Fruit fly (Drosophila melanogaster): ENCODE results near the gene CG10864.

The CG10864 gene

dm6 chr3R:18398954-18399697 is 12.3 kb downstream of the CG10864 start, which contains the start of gene Vha100-2 (continued):
- peak; percentile 47 for TF ChIP-seq HmgZ (tag; optimal IDR thresholded peaks at IDR 0.05)
- TF ChIP-seq CTCF (GFP tag; optimal IDR thresholded peaks at IDR 0.05) = peak; percentile 39
- TF ChIP-seq D19A (tag; optimal IDR thresholded peaks at IDR 0.05) = peak; percentile 39
- peak; percentile 10 for TF ChIP-seq Sry-δ (GFP tag; optimal IDR thresholded peaks at IDR 0.05)
- TF ChIP-seq CG3726 (GFP tag; IDR thresholded peaks at IDR 0.05) = no peak
- no peak for TF ChIP-seq Dip3 (GFP tag; optimal IDR thresholded peaks at IDR 0.05)
- no peak for TF ChIP-seq pum (GFP tag; optimal IDR thresholded peaks at IDR 0.05)
- no peak for TF ChIP-seq Ets65A (GFP tag)
- TF ChIP-seq scrt (GFP tag; optimal IDR thresholded peaks at IDR 0.05) = peak; percentile 98
- no peak for TF ChIP-seq ara (GFP tag; IDR thresholded peaks at IDR 0.05)
- peak; percentile 50 for TF ChIP-seq CG4328 (GFP tag; optimal IDR thresholded peaks at IDR 0.05)
- TF ChIP-seq Ravus (GFP tag; IDR thresholded peaks at IDR 0.05) = no peak
- TF ChIP-seq tin (GFP tag; optimal IDR thresholded peaks at IDR 0.05) = no peak
- TF ChIP-seq Mad (GFP tag; optimal IDR thresholded peaks at IDR 0.05) = no peak
- TF ChIP-seq so (GFP tag; IDR thresholded peaks at IDR 0.05) = peak; percentile 70; the same call in 2 of the 3 replicates
- TF ChIP-seq CG30020 (tag; optimal IDR thresholded peaks at IDR 0.05) = no peak
- TF ChIP-seq onecut (GFP tag; IDR thresholded peaks at IDR 0.05) = 0 out of 2 replicates have a peak, but pooled peaks have one; percentile 28
- TF ChIP-seq HLHmδ (GFP tag; optimal IDR thresholded peaks at IDR 0.05) = no peak
- no peak for TF ChIP-seq CG17328 (GFP tag; IDR thresholded peaks at IDR 0.05)
- TF ChIP-seq kni (GFP tag; optimal IDR thresholded peaks at IDR 0.05) = peak; percentile 47
- no peak for TF ChIP-seq odd (GFP tag; optimal IDR thresholded peaks at IDR 0.05)
- no peak for TF ChIP-seq CG18476 (GFP tag; optimal IDR thresholded peaks at IDR 0.05)
- peak; percentile 29 for TF ChIP-seq nom (GFP tag; optimal IDR thresholded peaks at IDR 0.05)
- TF ChIP-seq HLH3B (GFP tag; IDR thresholded peaks at IDR 0.05) = peak; percentile 59
- no peak for TF ChIP-seq bowl (GFP tag; IDR thresholded peaks at IDR 0.05)
- TF ChIP-seq CG10321 (GFP tag; IDR thresholded peaks at IDR 0.05) = no peak
- no peak for TF ChIP-seq dati (GFP tag; IDR thresholded peaks at IDR 0.05)
- no peak for TF ChIP-seq CG12744 (GFP tag; optimal IDR thresholded peaks at IDR 0.05)
- peak; percentile 65; the same call in 2 of the 3 replicates for TF ChIP-seq Opbp (GFP tag; IDR thresholded peaks at IDR 0.05; ENCODE audit: partially characterized antibody)
- TF ChIP-seq CG12071 (GFP tag; optimal IDR thresholded peaks at IDR 0.05) = peak; percentile 47
- peak; percentile 22 for TF ChIP-seq mam (GFP tag; optimal IDR thresholded peaks at IDR 0.05)
- TF ChIP-seq lov (optimal IDR thresholded peaks at IDR 0.05) = no peak
- TF ChIP-seq lov (GFP tag; IDR thresholded peaks at IDR 0.05) = 0 out of 3 replicates have a peak, but pooled peaks have one; percentile 55
- no peak for TF ChIP-seq tx (GFP tag; optimal IDR thresholded peaks at IDR 0.05)
- peak; percentile 67; the same call in 2 of the 3 replicates for TF ChIP-seq gce (GFP tag; IDR thresholded peaks at IDR 0.05)
- TF ChIP-seq CG7556 (GFP tag; optimal IDR thresholded peaks at IDR 0.05) = no peak
- TF ChIP-seq Hr51 (GFP tag; optimal IDR thresholded peaks at IDR 0.05) = peak; percentile 27
- TF ChIP-seq bigmax (GFP tag; optimal IDR thresholded peaks at IDR 0.05) = peak; percentile 3
- peak; percentile 14 for TF ChIP-seq CG9437 (GFP tag; optimal IDR thresholded peaks at IDR 0.05)
- no peak for TF ChIP-seq ttk (GFP tag; IDR thresholded peaks at IDR 0.05)
- TF ChIP-seq Max (GFP tag; optimal IDR thresholded peaks at IDR 0.05) = peak; percentile 57
- no peak for TF ChIP-seq HLH4C (GFP tag; IDR thresholded peaks at IDR 0.05; ENCODE audit: partially characterized antibody)
- no peak; the same call in 2 of the 3 replicates for TF ChIP-seq CG7357 (GFP tag; IDR thresholded peaks at IDR 0.05)
- no peak for TF ChIP-seq HHEX (GFP tag; optimal IDR thresholded peaks at IDR 0.05)
- TF ChIP-seq shn (GFP tag; optimal IDR thresholded peaks at IDR 0.05) = no peak
- TF ChIP-seq zf30C (GFP tag; optimal IDR thresholded peaks at IDR 0.05) = peak; percentile 7
- peak; percentile 67 for TF ChIP-seq Drgx (GFP tag; IDR thresholded peaks at IDR 0.05)
- TF ChIP-seq schlank (tag; optimal IDR thresholded peaks at IDR 0.05) = no peak
- no peak; the same call in 1 of the 2 replicates for TF ChIP-seq CG6272 (GFP tag; IDR thresholded peaks at IDR 0.05)
- TF ChIP-seq Meics (GFP tag; optimal IDR thresholded peaks at IDR 0.05) = peak; percentile 41
- no peak for TF ChIP-seq CkIIα-i1 (GFP tag; IDR thresholded peaks at IDR 0.05)

Measured in whole organism, embryonic.